Fruit fly (Drosophila melanogaster): Measurements from ENCODE around the gene alpha-Spec.

dm6 chr3L:1741107-1741506 is 54.0 kb downstream of the alpha-Spec start:
- TF ChIP-seq Clk (GFP tag; optimal IDR thresholded peaks at IDR 0.05) (no peak), CG7101 (tag; optimal IDR thresholded peaks at IDR 0.05) (no peak), pad (GFP tag; optimal IDR thresholded peaks at IDR 0.05) (no peak), CG33017 (tag; optimal IDR thresholded peaks at IDR 0.05) (no peak), Crg-1 (GFP tag; optimal IDR thresholded peaks at IDR 0.05) (no peak), Hr96 (GFP tag; optimal IDR thresholded peaks at IDR 0.05) (no peak), ovo (GFP tag; optimal IDR thresholded peaks at IDR 0.05) (no peak), bab1 (GFP tag; optimal IDR thresholded peaks at IDR 0.05) (no peak), CG7045 (GFP tag; optimal IDR thresholded peaks at IDR 0.05) (no peak), CG11617 (GFP tag; optimal IDR thresholded peaks at IDR 0.05) (no peak)

All from whole organism, adult.